Fruit fly (Drosophila melanogaster) whole organism, embryonic: Measurements from ENCODE around the gene enc.
A peak's percentile ranks its signal among the peaks of the same experiment; 100 is the strongest.

Experiments used
- Abd-B ChIP-seq: fragments of 200-800 bp; sonication (Bioruptor generic); optimal IDR thresholded peaks from 2 replicates; lab custom pipeline; 2018; ENCODE audit warnings: missing biosample characterization, mild to moderate bottlenecking, missing genetic modification characterization, moderate library complexity
- Antp ChIP-seq: fragments of 200-800 bp; sonication (Bioruptor generic); optimal IDR thresholded peaks from 3 replicates; lab custom pipeline; 2016; ENCODE audit warnings: missing biosample characterization, missing genetic modification characterization
- Atf6 ChIP-seq: fragments of 200-800 bp; sonication (Bioruptor generic); IDR thresholded peaks from 2 replicates; pipeline ENCODE4 v1.3.6; 2022; ENCODE audit warnings: missing biosample characterization, missing genetic modification characterization
- CG10979 ChIP-seq: fragments of 200-800 bp; sonication (Bioruptor generic); optimal IDR thresholded peaks from 2 replicates; lab custom pipeline; 2018; ENCODE audit warnings: missing biosample characterization, mild to moderate bottlenecking, missing genetic modification characterization, moderate library complexity
- CG11695 ChIP-seq: fragments of 200-800 bp; sonication (Bioruptor generic); IDR thresholded peaks from 3 replicates; pipeline ENCODE4 v1.3.6; 2022; ENCODE audit warnings: missing biosample characterization, missing genetic modification characterization
- CG11723 ChIP-seq: fragments of 200-800 bp; sonication (Bioruptor generic); optimal IDR thresholded peaks from 2 replicates; lab custom pipeline; 2017; ENCODE audit warnings: missing biosample characterization, mild to moderate bottlenecking, missing genetic modification characterization
- CG12391 ChIP-seq: fragments of 200-800 bp; sonication (Bioruptor generic); optimal IDR thresholded peaks from 3 replicates; lab custom pipeline; 2018; ENCODE audit warnings: missing biosample characterization, mild to moderate bottlenecking, missing genetic modification characterization, moderate library complexity
- CG1603 ChIP-seq: fragments of 200-800 bp; sonication (Bioruptor generic); optimal IDR thresholded peaks from 2 replicates; lab custom pipeline; 2019; ENCODE audit warnings: missing biosample characterization, mild to moderate bottlenecking, missing genetic modification characterization, moderate library complexity
- CG18764 ChIP-seq: fragments of 200-800 bp; sonication (Bioruptor generic); optimal IDR thresholded peaks from 3 replicates; lab custom pipeline; 2016; ENCODE audit warnings: missing biosample characterization, missing genetic modification characterization
- CG2116 ChIP-seq: fragments of 200-800 bp; sonication (Bioruptor generic); optimal IDR thresholded peaks from 3 replicates; lab custom pipeline; 2018; ENCODE audit warnings: missing biosample characterization, mild to moderate bottlenecking, missing genetic modification characterization
- CG31441 ChIP-seq: fragments of 200-800 bp; sonication (Bioruptor generic); IDR thresholded peaks from 2 replicates; pipeline ENCODE4 v1.3.6; 2022; ENCODE audit warnings: missing biosample characterization, missing genetic modification characterization
- CG3163 ChIP-seq: fragments of 200-800 bp; sonication (Bioruptor generic); optimal IDR thresholded peaks from 3 replicates; lab custom pipeline; 2016; ENCODE audit warnings: missing biosample characterization, missing genetic modification characterization
- CG33557 ChIP-seq: fragments of 200-800 bp; sonication (Bioruptor generic); optimal IDR thresholded peaks from 2 replicates; lab custom pipeline; 2019; ENCODE audit warnings: missing biosample characterization, mild to moderate bottlenecking, missing genetic modification characterization, moderate library complexity
- CG3407 ChIP-seq: fragments of 200-800 bp; sonication (Bioruptor generic); optimal IDR thresholded peaks from 2 replicates; lab custom pipeline; 2018; ENCODE audit warnings: missing biosample characterization, mild to moderate bottlenecking, missing genetic modification characterization
- CG4360 ChIP-seq: fragments of 200-800 bp; sonication (Bioruptor generic); IDR thresholded peaks from 2 replicates; pipeline ENCODE4 v1.3.6; 2022; ENCODE audit warnings: missing biosample characterization, missing genetic modification characterization
- CG6689 ChIP-seq: fragments of 200-800 bp; sonication (Bioruptor generic); IDR thresholded peaks from 2 replicates; pipeline ENCODE4 v1.3.6; 2022; ENCODE audit warnings: missing biosample characterization, missing genetic modification characterization
- CG8478 ChIP-seq: fragments of >200 bp; optimal IDR thresholded peaks from 2 replicates; lab custom pipeline; 2018
- CG8924 ChIP-seq: fragments of 200-800 bp; optimal IDR thresholded peaks from 3 replicates; lab custom pipeline; 2019; ENCODE audit warnings: missing biosample characterization, mild to moderate bottlenecking, missing genetic modification characterization, moderate library complexity
- CG9437 ChIP-seq: fragments of 200-800 bp; sonication (Bioruptor generic); optimal IDR thresholded peaks from 2 replicates; lab custom pipeline; 2018; ENCODE audit warnings: missing biosample characterization, mild to moderate bottlenecking, missing genetic modification characterization
- Chrac-16 ChIP-seq: fragments of 200-800 bp; sonication (Bioruptor generic); optimal IDR thresholded peaks from 3 replicates; lab custom pipeline; 2016; ENCODE audit warnings: missing biosample characterization, missing genetic modification characterization
- Dll ChIP-seq: fragments of 200-800 bp; sonication (Bioruptor generic); IDR thresholded peaks from 4 replicates; pipeline ENCODE4 v1.3.6; 2022; ENCODE audit warnings: missing biosample characterization, missing genetic modification characterization; ENCODE audit not compliant: partially characterized antibody
- Drgx ChIP-seq: fragments of 200-800 bp; sonication (Bioruptor generic); IDR thresholded peaks from 2 replicates; pipeline ENCODE4 v1.3.6; 2022; ENCODE audit warnings: missing biosample characterization, missing genetic modification characterization
- Elba2 ChIP-seq: fragments of 200-800 bp; sonication (Bioruptor generic); optimal IDR thresholded peaks from 3 replicates; lab custom pipeline; 2016; ENCODE audit warnings: missing biosample characterization, missing genetic modification characterization
- Gug ChIP-seq: fragments of 200-800 bp; sonication (Bioruptor generic); IDR thresholded peaks from 4 replicates; pipeline ENCODE4 v1.3.6; 2022; ENCODE audit warnings: missing biosample characterization, missing genetic modification characterization
- HLH3B ChIP-seq: fragments of 200-800 bp; sonication (Bioruptor generic); IDR thresholded peaks from 2 replicates; pipeline ENCODE4 v1.3.6; 2022; ENCODE audit warnings: missing biosample characterization, missing genetic modification characterization
- Hr51 ChIP-seq, 2 experiments: fragments of 200-800 bp; sonication (Bioruptor generic); optimal IDR thresholded peaks; 2 replicates in 1 of 2; 3 replicates in 1 of 2; lab custom pipeline; 2016 to 2018; ENCODE audit warnings: missing biosample characterization in 2 of 2, missing genetic modification characterization in 2 of 2, mild to moderate bottlenecking in 1 of 2, moderate library complexity in 1 of 2
- Max ChIP-seq: fragments of 200-800 bp; sonication (Bioruptor generic); optimal IDR thresholded peaks from 2 replicates; lab custom pipeline; 2016; ENCODE audit warnings: missing biosample characterization, mild to moderate bottlenecking, missing genetic modification characterization
- Med ChIP-seq: fragments of 200-800 bp; sonication (Bioruptor generic); peaks from one replicate; lab custom pipeline; 2016; ENCODE audit warnings: missing biosample characterization, missing genetic modification characterization, mild to moderate bottlenecking, inconsistent platforms, moderate library complexity
- NC2α ChIP-seq: fragments of 200-800 bp; sonication (Bioruptor generic); optimal IDR thresholded peaks from 2 replicates; lab custom pipeline; 2016; ENCODE audit warnings: missing biosample characterization, missing genetic modification characterization
- NC2β ChIP-seq: fragments of 200-800 bp; sonication (Bioruptor generic); optimal IDR thresholded peaks from 2 replicates; lab custom pipeline; 2016; ENCODE audit warnings: missing biosample characterization, missing genetic modification characterization
- Nf-YB ChIP-seq: fragments of 200-800 bp; sonication (Bioruptor generic); optimal IDR thresholded peaks from 3 replicates; lab custom pipeline; 2019; ENCODE audit warnings: missing biosample characterization, mild to moderate bottlenecking, missing genetic modification characterization, moderate library complexity
- Ptx1 ChIP-seq: fragments of 200-800 bp; sonication (Bioruptor generic); IDR thresholded peaks from 2 replicates; pipeline ENCODE4 v1.3.6; 2022; ENCODE audit warnings: missing biosample characterization, missing genetic modification characterization
- br ChIP-seq: fragments of >200 bp; optimal IDR thresholded peaks from 2 replicates; lab custom pipeline; 2017
- cad ChIP-seq: fragments of >200 bp; optimal IDR thresholded peaks from 2 replicates; lab custom pipeline; 2017; ENCODE audit warnings: missing biosample characterization, missing genetic modification characterization
- crp ChIP-seq, 2 experiments: fragments of 200-800 bp; sonication (Bioruptor generic); optimal IDR thresholded peaks; 2 replicates in 1 of 2; 3 replicates in 1 of 2; lab custom pipeline; 2017; ENCODE audit warnings: missing biosample characterization in 2 of 2, missing genetic modification characterization in 2 of 2, mild to moderate bottlenecking in 1 of 2, moderate library complexity in 1 of 2
- dmrt11E ChIP-seq: fragments of 200-800 bp; sonication (Bioruptor generic); optimal IDR thresholded peaks from 3 replicates; lab custom pipeline; 2018; ENCODE audit warnings: missing biosample characterization, mild to moderate bottlenecking, missing genetic modification characterization, moderate library complexity
- ewg ChIP-seq: fragments of 200-800 bp; sonication (Bioruptor generic); optimal IDR thresholded peaks from 3 replicates; lab custom pipeline; 2017; ENCODE audit warnings: mild to moderate bottlenecking, missing biosample characterization, missing genetic modification reagents, missing genetic modification characterization
- gem ChIP-seq: fragments of 200-800 bp; sonication (Bioruptor generic); optimal IDR thresholded peaks from 2 replicates; lab custom pipeline; 2019; ENCODE audit warnings: missing biosample characterization, mild to moderate bottlenecking, missing genetic modification characterization, moderate library complexity
- gt ChIP-seq: fragments of 200-800 bp; sonication (Bioruptor generic); IDR thresholded peaks from 2 replicates; pipeline ENCODE4 v1.3.6; 2022; ENCODE audit warnings: missing biosample characterization, missing genetic modification characterization
- ham ChIP-seq: fragments of 200-800 bp; sonication (Bioruptor generic); IDR thresholded peaks from 2 replicates; pipeline ENCODE4 v1.3.6; 2022; ENCODE audit warnings: missing biosample characterization, missing genetic modification characterization
- kah ChIP-seq: fragments of 200-800 bp; sonication (Bioruptor generic); optimal IDR thresholded peaks from 2 replicates; lab custom pipeline; 2018; ENCODE audit warnings: missing biosample characterization, mild to moderate bottlenecking, missing genetic modification characterization
- nerfin-2 ChIP-seq: fragments of 200-800 bp; sonication (Bioruptor generic); IDR thresholded peaks from 2 replicates; pipeline ENCODE4 v1.3.6; 2022; ENCODE audit warnings: missing biosample characterization, missing genetic modification characterization; ENCODE audit not compliant: partially characterized antibody
- oc ChIP-seq: fragments of 200-800 bp; sonication (Bioruptor generic); optimal IDR thresholded peaks from 2 replicates; lab custom pipeline; 2018; ENCODE audit warnings: missing biosample characterization, mild to moderate bottlenecking, missing genetic modification characterization, moderate library complexity
- p53 ChIP-seq: fragments of 200-800 bp; sonication (Bioruptor generic); optimal IDR thresholded peaks from 2 replicates; lab custom pipeline; 2016; ENCODE audit warnings: missing biosample characterization, missing genetic modification characterization
- pb ChIP-seq: fragments of 200-800 bp; sonication (Bioruptor generic); optimal IDR thresholded peaks from 3 replicates; lab custom pipeline; 2016; ENCODE audit warnings: missing biosample characterization, missing genetic modification characterization
- pros ChIP-seq: fragments of 200-800 bp; sonication (Bioruptor generic); optimal IDR thresholded peaks from 3 replicates; lab custom pipeline; 2019; ENCODE audit warnings: missing biosample characterization, mild to moderate bottlenecking, missing genetic modification characterization, moderate library complexity
- run ChIP-seq: fragments of 200-800 bp; sonication (Bioruptor generic); optimal IDR thresholded peaks from 3 replicates; lab custom pipeline; 2018; ENCODE audit warnings: missing biosample characterization, mild to moderate bottlenecking, missing genetic modification characterization
- sc ChIP-seq, 3 experiments: fragments of >200 bp in 2 of 3; fragments of 200-800 bp in 1 of 3; sonication (Bioruptor generic) in 1 of 3; optimal IDR thresholded peaks; 2 replicates in 2 of 3; 3 replicates in 1 of 3; lab custom pipeline; 2017; ENCODE audit warnings: mild to moderate bottlenecking in 1 of 3, missing biosample characterization in 1 of 3, missing genetic modification characterization in 1 of 3, missing genetic modification reagents in 1 of 3
- zen2 ChIP-seq: fragments of 200-800 bp; sonication (Bioruptor generic); IDR thresholded peaks from 3 replicates; pipeline ENCODE4 v1.3.6; 2022; ENCODE audit warnings: missing biosample characterization, missing genetic modification characterization; ENCODE audit not compliant: partially characterized antibody
- zf30C ChIP-seq: fragments of 200-800 bp; sonication (Bioruptor generic); optimal IDR thresholded peaks from 3 replicates; lab custom pipeline; 2018; ENCODE audit warnings: missing biosample characterization, mild to moderate bottlenecking, missing genetic modification characterization

enc gene

DNA sequence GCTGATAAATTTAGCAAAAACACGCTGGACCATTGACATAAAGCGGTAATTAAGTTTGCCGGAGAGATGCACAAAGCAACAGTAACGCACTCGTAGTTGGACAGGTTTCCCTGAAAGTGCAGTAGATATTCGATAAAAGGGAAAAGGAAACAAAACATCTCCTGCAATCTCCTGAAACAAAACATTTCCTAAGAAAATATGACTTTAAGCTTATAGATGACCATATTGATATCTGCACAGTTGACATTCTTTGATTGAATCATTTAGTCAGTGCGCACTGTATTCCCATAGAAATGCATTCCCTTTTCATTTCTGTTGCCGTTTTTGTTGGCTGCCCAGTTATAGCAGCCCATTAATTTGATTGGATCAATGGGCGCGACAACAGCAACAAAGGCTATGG is 34.4 kb downstream of the enc start (continued):
- TF ChIP-seq nerfin-2 (GFP tag; lab: Robert Waterston, UW) = no peak
- no peak for TF ChIP-seq br (lab: Kevin White, UChicago)
- TF ChIP-seq Atf6 = no peak
- TF ChIP-seq ham (GFP tag; lab: Robert Waterston, UW) = no peak
- no peak for TF ChIP-seq pb (GFP tag; lab: Kevin White, UChicago)
- TF ChIP-seq CG12391 (tag; lab: Kevin White, UChicago) = peak; percentile 62
- peak; percentile 2 for TF ChIP-seq CG9437 (GFP tag; lab: Kevin White, UChicago)
- TF ChIP-seq Gug (GFP tag; lab: Robert Waterston, UW) = peak; percentile 29; the same call in 2 of the 4 replicates
- no peak for TF ChIP-seq Elba2 (GFP tag; lab: Kevin White, UChicago)
- TF ChIP-seq ewg (GFP tag; lab: Kevin White, UChicago) = peak; percentile 69
- TF ChIP-seq Chrac-16 = peak; percentile 66
- TF ChIP-seq CG11695 = no peak
- peak; percentile 74 for TF ChIP-seq gem (tag; lab: Kevin White, UChicago)
- TF ChIP-seq Antp (GFP tag; lab: Kevin White, UChicago) = peak; percentile 16
- no peak for TF ChIP-seq CG4360 (GFP tag; lab: Robert Waterston, UW)
- TF ChIP-seq pros (GFP tag; lab: Kevin White, UChicago) = no peak
- peak; percentile 47 for TF ChIP-seq CG3407 (GFP tag; lab: Kevin White, UChicago)
- TF ChIP-seq zen2 (GFP tag; lab: Robert Waterston, UW) = no peak
- no peak for TF ChIP-seq p53 (GFP tag; lab: Kevin White, UChicago)
- peak; percentile 34 for TF ChIP-seq NC2β
- TF ChIP-seq Drgx (GFP tag; lab: Robert Waterston, UW) = peak; percentile 37; the same call in 1 of the 2 replicates
- peak; percentile 60 for TF ChIP-seq CG33557
- no peak for TF ChIP-seq kah (GFP tag; lab: Kevin White, UChicago)
- TF ChIP-seq Max (GFP tag; lab: Kevin White, UChicago) = no peak
- peak; percentile 60 for TF ChIP-seq HLH3B (GFP tag; lab: Robert Waterston, UW)
- TF ChIP-seq NC2α = no peak
- peak; percentile 79 for TF ChIP-seq oc
- 0 out of 2 replicates have a peak, but pooled peaks have one; percentile 23 for TF ChIP-seq gt (GFP tag; lab: Robert Waterston, UW)
- TF ChIP-seq Ptx1 = peak; percentile 36; the same call in 1 of the 2 replicates
- no peak for TF ChIP-seq crp (GFP tag; optimal IDR thresholded peaks at IDR 0.05; lab: Kevin White, UChicago)
- TF ChIP-seq Med (GFP tag; lab: Kevin White, UChicago) = peak; percentile 92
- peak; percentile 34; the same call in 1 of the 2 replicates for TF ChIP-seq CG31441 (GFP tag; lab: Robert Waterston, UW)
- TF ChIP-seq dmrt11E (tag; lab: Kevin White, UChicago) = peak; percentile 69
- TF ChIP-seq CG1603 = peak; percentile 87
- no peak for TF ChIP-seq zf30C (GFP tag; lab: Kevin White, UChicago)
- no peak for TF ChIP-seq CG3163 (GFP tag; lab: Kevin White, UChicago)
- no peak for TF ChIP-seq sc (optimal IDR thresholded peaks at IDR 0.05; lab: Kevin White, UChicago)
- TF ChIP-seq sc (GFP tag; optimal IDR thresholded peaks at IDR 0.05; lab: Kevin White, UChicago) = peak; percentile 55
- TF ChIP-seq Dll (GFP tag; lab: Robert Waterston, UW) = no peak
- peak in 1 of 2 experiments; percentile 55 for TF ChIP-seq Hr51 (GFP tag; optimal IDR thresholded peaks at IDR 0.05; lab: Kevin White, UChicago)
- no peak for TF ChIP-seq CG18764
- TF ChIP-seq CG8478 (lab: Kevin White, UChicago) = no peak
- TF ChIP-seq Nf-YB (GFP tag; lab: Kevin White, UChicago) = peak; percentile 65
- TF ChIP-seq cad (GFP tag; lab: Kevin White, UChicago) = no peak
- peak; percentile 2 for TF ChIP-seq run
- TF ChIP-seq CG6689 (GFP tag; lab: Robert Waterston, UW) = peak; percentile 72
- no peak for TF ChIP-seq CG2116 (GFP tag; lab: Kevin White, UChicago)
- peak; percentile 48 for TF ChIP-seq CG10979 (tag; lab: Kevin White, UChicago)
- peak; percentile 6 for TF ChIP-seq Abd-B (GFP tag; lab: Kevin White, UChicago)
- TF ChIP-seq CG8924 (tag; lab: Kevin White, UChicago) = peak; percentile 56
- TF ChIP-seq CG11723 (GFP tag; lab: Kevin White, UChicago) = peak; percentile 7
